Fruit fly (Drosophila melanogaster): Measurements from ENCODE around the gene CG4686.

CG4686 gene

dm6 chr3R:19830973-19831372, 33.3 kb upstream of the CG4686 start (continued):
- TF ChIP-seq GATAe (GFP tag; conservative IDR thresholded peaks at IDR 0.05), result 0 out of 2 replicates have a peak, but pooled peaks have one; percentile 12
- TF ChIP-seq nerfin-1 (tag; optimal IDR thresholded peaks at IDR 0.05), result peak; percentile 17
- TF ChIP-seq crol (GFP tag; IDR thresholded peaks at IDR 0.05), result no peak
- no peak for TF ChIP-seq gt (GFP tag; IDR thresholded peaks at IDR 0.05)
- TF ChIP-seq B-H2 (GFP tag; optimal IDR thresholded peaks at IDR 0.05), result no peak
- TF ChIP-seq CG10209 (GFP tag; optimal IDR thresholded peaks at IDR 0.05), result peak; percentile 36
- peak; percentile 72 for TF ChIP-seq ara (GFP tag; IDR thresholded peaks at IDR 0.05)
- TF ChIP-seq esg (GFP tag; conservative IDR thresholded peaks at IDR 0.05), result peak; percentile 51
- peak; percentile 74 for TF ChIP-seq Hmr (GFP tag; optimal IDR thresholded peaks at IDR 0.05)
- peak in 1 of 2 experiments; percentile 60 for TF ChIP-seq bsh (GFP tag; optimal IDR thresholded peaks at IDR 0.05)
- peak; percentile 32 for TF ChIP-seq sd (tag; optimal IDR thresholded peaks at IDR 0.05)
- peak; percentile 43 for TF ChIP-seq CG1602 (GFP tag; optimal IDR thresholded peaks at IDR 0.05)
- TF ChIP-seq caup (GFP tag; optimal IDR thresholded peaks at IDR 0.05; ENCODE audit: severe bottlenecking), result peak; percentile 28
- peak; percentile 37 for TF ChIP-seq BtbVII (GFP tag; optimal IDR thresholded peaks at IDR 0.05)
- no peak for TF ChIP-seq CG10431 (GFP tag; optimal IDR thresholded peaks at IDR 0.05)
- TF ChIP-seq sens (GFP tag), result peak; percentile 92
- TF ChIP-seq CG2712 (tag; optimal IDR thresholded peaks at IDR 0.05), result peak; percentile 70
- TF ChIP-seq CG12236 (GFP tag; optimal IDR thresholded peaks at IDR 0.05), result no peak
- peak; percentile 9 for TF ChIP-seq wek (GFP tag; optimal IDR thresholded peaks at IDR 0.05)
- no peak for TF ChIP-seq HLHmδ (GFP tag; optimal IDR thresholded peaks at IDR 0.05)
- TF ChIP-seq Tbp (GFP tag; optimal IDR thresholded peaks at IDR 0.05), result no peak
- TF ChIP-seq toy (GFP tag; IDR thresholded peaks at IDR 0.05), result 0 out of 2 replicates have a peak, but pooled peaks have one; percentile 7
- no peak for TF ChIP-seq crc (GFP tag; optimal IDR thresholded peaks at IDR 0.05)
- TF ChIP-seq CG7786 (GFP tag; optimal IDR thresholded peaks at IDR 0.05), result peak; percentile 39
- peak; percentile 84 for TF ChIP-seq Sox102F (GFP tag; optimal IDR thresholded peaks at IDR 0.05)
- TF ChIP-seq CG10366 (GFP tag; IDR thresholded peaks at IDR 0.05), result peak; percentile 44; the same call in 1 of the 2 replicates
- TF ChIP-seq CG5245 (GFP tag; optimal IDR thresholded peaks at IDR 0.05), result peak; percentile 1
- peak; percentile 85 for TF ChIP-seq Rfx (GFP tag; IDR thresholded peaks at IDR 0.05)
- TF ChIP-seq CG17359 (tag; optimal IDR thresholded peaks at IDR 0.05), result peak; percentile 84
- TF ChIP-seq CG9817 (tag; optimal IDR thresholded peaks at IDR 0.05), result peak; percentile 43
- TF ChIP-seq CG3163 (GFP tag; optimal IDR thresholded peaks at IDR 0.05), result peak; percentile 6
- TF ChIP-seq CG12219 (GFP tag; optimal IDR thresholded peaks at IDR 0.05), result peak; percentile 61
- TF ChIP-seq Ets65A (GFP tag), result peak; percentile 88
- TF ChIP-seq CG6254 (GFP tag; optimal IDR thresholded peaks at IDR 0.05), result no peak
- TF ChIP-seq Adf1 (GFP tag; IDR thresholded peaks at IDR 0.05), result peak; percentile 13; the same call in 1 of the 2 replicates
- TF ChIP-seq Fer2 (tag; optimal IDR thresholded peaks at IDR 0.05), result peak; percentile 26
- TF ChIP-seq CG1529 (GFP tag; optimal IDR thresholded peaks at IDR 0.05), result no peak
- peak; percentile 90 for TF ChIP-seq salm (tag; optimal IDR thresholded peaks at IDR 0.05)
- TF ChIP-seq Pdp1 (GFP tag; optimal IDR thresholded peaks at IDR 0.05), result peak; percentile 46 to 60
- peak; percentile 3 for TF ChIP-seq pnt (GFP tag; optimal IDR thresholded peaks at IDR 0.05)
- TF ChIP-seq sob (GFP tag; IDR thresholded peaks at IDR 0.05), result peak; percentile 72
- TF ChIP-seq grau (tag; optimal IDR thresholded peaks at IDR 0.05), result peak; percentile 72
- TF ChIP-seq Xbp1 (GFP tag; optimal IDR thresholded peaks at IDR 0.05), result peak; percentile 59
- TF ChIP-seq cwo (GFP tag; optimal IDR thresholded peaks at IDR 0.05), result peak; percentile 65
- peak; percentile 78 for TF ChIP-seq CG4707 (GFP tag; optimal IDR thresholded peaks at IDR 0.05)
- no peak for TF ChIP-seq grn (GFP tag; optimal IDR thresholded peaks at IDR 0.05)
- TF ChIP-seq C15 (GFP tag; IDR thresholded peaks at IDR 0.05), result no peak
- no peak for TF ChIP-seq CkIIα-i1 (GFP tag; IDR thresholded peaks at IDR 0.05)
- no peak for TF ChIP-seq CG2199 (GFP tag; IDR thresholded peaks at IDR 0.05)
- peak; percentile 43 for TF ChIP-seq D19A (tag; optimal IDR thresholded peaks at IDR 0.05)
- TF ChIP-seq CG14441 (GFP tag; IDR thresholded peaks at IDR 0.05), result peak; percentile 80

Measured in whole organism, embryonic.